Worm (Caenorhabditis elegans): ENCODE results near the gene mrps-31.
A peak's percentile ranks its signal among the peaks of the same experiment; 100 is the strongest.

The mrps-31 gene

ce11 chrIII:3630337-3630736, at the start of gene mrps-31:
TSS of gene mrps-31 (minus strand) at chrIII:3630372.
- no peak for TF ChIP-seq him-1 (tag; optimal IDR thresholded peaks at IDR 0.05)
- peak; percentile 81 for TF ChIP-seq nhr-80 (tag; optimal IDR thresholded peaks at IDR 0.05)
- TF ChIP-seq attf-5 (GFP tag; optimal IDR thresholded peaks at IDR 0.05), result peak; percentile 16
- no peak for TF ChIP-seq cebp-1 (GFP tag; IDR thresholded peaks at IDR 0.05)
- peak; percentile 49 for TF ChIP-seq cebp-1 (tag; optimal IDR thresholded peaks at IDR 0.05)
- peak; percentile 14 for TF ChIP-seq tbp1 (GFP tag; optimal IDR thresholded peaks at IDR 0.05)
- peak in 1 of 2 experiments; percentile 25 for TF ChIP-seq let-607 (tag; optimal IDR thresholded peaks at IDR 0.05)
- TF ChIP-seq snpc-4 (GFP tag; optimal IDR thresholded peaks at IDR 0.05), result no peak
- TF ChIP-seq snpc-4 (tag; optimal IDR thresholded peaks at IDR 0.05), result peak in 1 of 4 experiments; percentile 7
- TF ChIP-seq egl-44 (GFP tag; IDR thresholded peaks at IDR 0.05), result no peak
- peak; percentile 38 for TF ChIP-seq efl-1 (GFP tag; optimal IDR thresholded peaks at IDR 0.05)
- peak; percentile 97 for TF ChIP-seq attf-3 (GFP tag; conservative IDR thresholded peaks at IDR 0.05)
- peak; percentile 17 for TF ChIP-seq madf-10 (tag; optimal IDR thresholded peaks at IDR 0.05)
- peak; percentile 32 for TF ChIP-seq F23B12.7 (tag; optimal IDR thresholded peaks at IDR 0.05; ENCODE audit: insufficient read depth)
- TF ChIP-seq nhr-90 (tag; optimal IDR thresholded peaks at IDR 0.05), result peak; percentile 2
- TF ChIP-seq lin-40 (tag; optimal IDR thresholded peaks at IDR 0.05), result peak; percentile 39
- 0 out of 2 replicates have a peak, but pooled peaks have one; percentile 28 for TF ChIP-seq madf-6 (GFP tag; IDR thresholded peaks at IDR 0.05)
- no peak for TF ChIP-seq ceh-58 (GFP tag; IDR thresholded peaks at IDR 0.05)
- no peak for TF ChIP-seq dpff-1 (tag; optimal IDR thresholded peaks at IDR 0.05)
- 0 out of 2 replicates have a peak, but pooled peaks have one; percentile 21 for TF ChIP-seq mcd-1 (GFP tag; IDR thresholded peaks at IDR 0.05)

- TF ChIP-seq ztf-25 (GFP tag; IDR thresholded peaks at IDR 0.05) (no peak), hmg-1.2 (GFP tag; IDR thresholded peaks at IDR 0.05) (no peak), nhr-179 (tag; optimal IDR thresholded peaks at IDR 0.05) (no peak), F22D6.2 (tag; optimal IDR thresholded peaks at IDR 0.05) (no peak), rpc-1 (optimal IDR thresholded peaks at IDR 0.05) (no peak), rpc-1 (tag; optimal IDR thresholded peaks at IDR 0.05) (no peak), nfya-2 (GFP tag; IDR thresholded peaks at IDR 0.05) (no peak), Y95B8A.8 (GFP tag; IDR thresholded peaks at IDR 0.05) (no peak), madf-10 (tag; optimal IDR thresholded peaks at IDR 0.05) (no peak), ZK185.1 (tag; optimal IDR thresholded peaks at IDR 0.05; ENCODE audit: poor library complexity, severe bottlenecking) (no peak), bed-2 (GFP tag; IDR thresholded peaks at IDR 0.05) (no peak), F33H1.4 (GFP tag; IDR thresholded peaks at IDR 0.05) (no peak), him-1 (tag; optimal IDR thresholded peaks at IDR 0.05) (no peak), B0336.3 (GFP tag; IDR thresholded peaks at IDR 0.05) (no peak), nhr-120 (GFP tag; IDR thresholded peaks at IDR 0.05) (no peak), aptf-2 (GFP tag; conservative IDR thresholded peaks at IDR 0.05) (no peak), nhr-80 (tag; optimal IDR thresholded peaks at IDR 0.05) (no peak), lin-54 (GFP tag; optimal IDR thresholded peaks at IDR 0.05) (no peak), lag-1 (GFP tag; IDR thresholded peaks at IDR 0.05) (no peak), ztf-26 (tag; optimal IDR thresholded peaks at IDR 0.05) (no peak)
Measured at ce11 chrIII:3679083-3679482, 48.9 kb upstream of the mrps-31 start.

DNA sequence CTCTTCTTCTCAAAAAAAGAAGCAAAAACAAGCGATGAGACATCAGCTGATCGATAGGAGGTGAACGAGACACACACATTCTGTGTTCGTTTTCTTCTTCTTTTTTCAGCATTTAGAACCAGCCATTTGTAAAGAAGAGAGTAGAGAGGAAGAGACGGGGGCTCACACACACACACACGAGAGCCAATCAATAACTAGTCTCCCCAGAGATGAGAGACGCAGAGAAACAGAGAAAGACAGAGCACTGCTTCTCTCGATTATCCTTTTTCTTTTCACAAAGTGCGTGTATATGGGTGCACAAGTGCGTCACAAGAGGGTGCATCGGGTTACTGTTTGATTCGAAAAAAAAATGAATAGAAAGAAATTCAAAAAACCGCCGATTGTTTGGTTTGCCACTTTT, 47.2 kb upstream of the mrps-31 start:
- TF ChIP-seq K12H6.12 (tag; optimal IDR thresholded peaks at IDR 0.05), result peak; percentile 82
- TF ChIP-seq lin-40 (tag; optimal IDR thresholded peaks at IDR 0.05), result peak; percentile 70
- TF ChIP-seq madf-3 (GFP tag; IDR thresholded peaks at IDR 0.05), result 0 out of 2 replicates have a peak, but pooled peaks have one; percentile 60
- TF ChIP-seq K11D2.4 (GFP tag; IDR thresholded peaks at IDR 0.05), result 0 out of 2 replicates have a peak, but pooled peaks have one; percentile 23
- TF ChIP-seq lin-35 (GFP tag; optimal IDR thresholded peaks at IDR 0.05), result peak in 1 of 3 experiments; percentile 59
- TF ChIP-seq zfh-2 (GFP tag; conservative IDR thresholded peaks at IDR 0.05), result peak; percentile 49; the same call in 1 of the 2 replicates
- no peak for TF ChIP-seq ets-4 (GFP tag; optimal IDR thresholded peaks at IDR 0.05)
- peak; percentile 44 for TF ChIP-seq mcd-1 (GFP tag; IDR thresholded peaks at IDR 0.05)
- TF ChIP-seq mes-4 (tag; optimal IDR thresholded peaks at IDR 0.05), result no peak
- no peak for TF ChIP-seq B0336.3 (GFP tag; IDR thresholded peaks at IDR 0.05)
- TF ChIP-seq nfyb-1 (GFP tag; IDR thresholded peaks at IDR 0.05), result peak; percentile 66; the same call in 1 of the 2 replicates
- TF ChIP-seq cebp-1 (GFP tag; IDR thresholded peaks at IDR 0.05), result no peak
- peak; percentile 46 for TF ChIP-seq cebp-1 (tag; optimal IDR thresholded peaks at IDR 0.05)
- no peak for TF ChIP-seq nhr-120 (GFP tag; IDR thresholded peaks at IDR 0.05)
- TF ChIP-seq ceh-27 (GFP tag; optimal IDR thresholded peaks at IDR 0.05), result peak; percentile 66
- 0 out of 2 replicates have a peak, but pooled peaks have one; percentile 33 for TF ChIP-seq C06A6.2 (GFP tag; conservative IDR thresholded peaks at IDR 0.05)
- TF ChIP-seq T26A5.8 (tag; optimal IDR thresholded peaks at IDR 0.05), result no peak
